Fruit fly (Drosophila melanogaster) whole organism, prepupa: ENCODE results near the gene CG42233.

ENCODE experiments used
- CG11902 ChIP-seq: fragments of 200-800 bp; sonication (Bioruptor generic); optimal IDR thresholded peaks from 3 replicates; lab custom pipeline; 2016; ENCODE audit warnings: missing biosample characterization, missing genetic modification characterization
- CG32006 ChIP-seq: fragments of 200-800 bp; sonication (Bioruptor generic); optimal IDR thresholded peaks from 3 replicates; lab custom pipeline; 2017; ENCODE audit warnings: missing biosample characterization, mild to moderate bottlenecking, missing genetic modification characterization
- CG6276 ChIP-seq: fragments of 200-800 bp; sonication (Bioruptor generic); optimal IDR thresholded peaks from 2 replicates; lab custom pipeline; 2017; ENCODE audit warnings: missing biosample characterization, mild to moderate bottlenecking, missing genetic modification characterization
- Eip93F ChIP-seq: fragments of 200-800 bp; sonication (Bioruptor generic); optimal IDR thresholded peaks from 2 replicates; lab custom pipeline; 2016; ENCODE audit warnings: missing biosample characterization, mild to moderate bottlenecking, missing genetic modification characterization
- achi ChIP-seq: fragments of 200-800 bp; sonication (Bioruptor generic); optimal IDR thresholded peaks from 3 replicates; lab custom pipeline; 2016; ENCODE audit warnings: missing biosample characterization, missing genetic modification characterization
- acj6 ChIP-seq: fragments of 200-800 bp; sonication (Bioruptor generic); optimal IDR thresholded peaks from 3 replicates; lab custom pipeline; 2016; ENCODE audit warnings: missing biosample characterization, missing genetic modification characterization
- dac ChIP-seq: fragments of 200-800 bp; sonication (Bioruptor generic); optimal IDR thresholded peaks from 2 replicates; lab custom pipeline; 2017; ENCODE audit warnings: missing biosample characterization, mild to moderate bottlenecking, missing genetic modification characterization
- net ChIP-seq: fragments of 200-800 bp; sonication (Bioruptor generic); optimal IDR thresholded peaks from 3 replicates; lab custom pipeline; 2016; ENCODE audit warnings: missing biosample characterization, missing genetic modification characterization
- vri ChIP-seq: fragments of 200-800 bp; sonication (Bioruptor generic); optimal IDR thresholded peaks from 3 replicates; lab custom pipeline; 2016; ENCODE audit warnings: missing biosample characterization, mild to moderate bottlenecking, missing genetic modification characterization

- TF ChIP-seq CG6276 (GFP tag; lab: Kevin White, UChicago) (no peak), vri (GFP tag; lab: Kevin White, UChicago) (no peak), dac (GFP tag; lab: Kevin White, UChicago) (no peak), Eip93F (no peak), acj6 (GFP tag; lab: Kevin White, UChicago) (no peak), CG11902 (no peak), net (GFP tag; lab: Kevin White, UChicago) (no peak), achi (GFP tag; lab: Kevin White, UChicago) (no peak), CG32006 (no peak)
These were observed 47.1 kb upstream of the CG42233 start for dm6 chr3R:31852185-31852584.
